Worm (Caenorhabditis elegans) whole organism, L2 larva: ENCODE results near the gene C04F6.7.

Source experiments
- ama-1 ChIP-seq: fragments of 150-350 bp; optimal IDR thresholded peaks from 2 replicates; lab custom pipeline; 2018; ENCODE audit warnings: inconsistent platforms
- elt-3 ChIP-seq: sonication (generic microtip); optimal IDR thresholded peaks from 2 replicates; lab custom pipeline; 2017; ENCODE audit warnings: missing biosample characterization, missing genetic modification characterization
- lsy-2 ChIP-seq, 2 experiments: fragments of 150-350 bp in 1 of 2; sonication (generic microtip) in 1 of 2; optimal IDR thresholded peaks; 2 replicates each; lab custom pipeline; 2014 to 2017; ENCODE audit warnings: missing biosample characterization in 2 of 2, missing genetic modification characterization in 2 of 2
- mbf-1 ChIP-seq: sonication (generic microtip); optimal IDR thresholded peaks from 2 replicates; lab custom pipeline; 2017; ENCODE audit warnings: missing biosample characterization, missing genetic modification characterization
- skn-1 ChIP-seq: sonication (generic microtip); optimal IDR thresholded peaks from 2 replicates; lab custom pipeline; 2017; ENCODE audit warnings: missing biosample characterization, missing genetic modification characterization

- TF ChIP-seq ama-1 (lab: Kevin White, UChicago) = no peak
- no peak for TF ChIP-seq elt-3
- TF ChIP-seq lsy-2 (tag; optimal IDR thresholded peaks at IDR 0.05; lab: Kevin White, UChicago) = no peak
- TF ChIP-seq skn-1 (tag; lab: Kevin White, UChicago) = no peak
- TF ChIP-seq mbf-1 (tag; lab: Kevin White, UChicago) = no peak
Observed at ce11 chrX:3380167-3380566, 38.8 kb downstream of the C04F6.7 start, which contains the start of gene ZK563.7.
